Worm (Caenorhabditis elegans): ENCODE measurements around the gene C16D2.3.

C16D2.3 gene

ce11 chrII:9117789-9118242 is 20.1 kb upstream of the C16D2.3 start:
- TF ChIP-seq med-1 (GFP tag; optimal IDR thresholded peaks at IDR 0.05; ENCODE audit: insufficient read depth): no peak
- no peak for TF ChIP-seq ztf-23 (GFP tag; IDR thresholded peaks at IDR 0.05)
- no peak for TF ChIP-seq T22C8.4 (GFP tag; IDR thresholded peaks at IDR 0.05)
- TF ChIP-seq ztf-29 (GFP tag; IDR thresholded peaks at IDR 0.05): no peak

ce11 chrII:9120329-9120728 is 17.6 kb upstream of the C16D2.3 start:
- no peak for TF ChIP-seq T22C8.4 (GFP tag; IDR thresholded peaks at IDR 0.05)
- no peak for TF ChIP-seq ref-1 (GFP tag; conservative IDR thresholded peaks at IDR 0.05)
- TF ChIP-seq ztf-29 (GFP tag; IDR thresholded peaks at IDR 0.05): no peak
- TF ChIP-seq ztf-23 (GFP tag; IDR thresholded peaks at IDR 0.05): no peak
- TF ChIP-seq med-1 (GFP tag; optimal IDR thresholded peaks at IDR 0.05; ENCODE audit: insufficient read depth): no peak
- TF ChIP-seq klf-2 (GFP tag; conservative IDR thresholded peaks at IDR 0.05): no peak

ce11 chrII:9120813-9121554 is 16.9 kb upstream of the C16D2.3 start:
- TF ChIP-seq ztf-23 (GFP tag; IDR thresholded peaks at IDR 0.05): no peak
- TF ChIP-seq T22C8.4 (GFP tag; IDR thresholded peaks at IDR 0.05): no peak
- no peak for TF ChIP-seq flt-1 (GFP tag; IDR thresholded peaks at IDR 0.05)
- TF ChIP-seq ref-1 (GFP tag; conservative IDR thresholded peaks at IDR 0.05): no peak
- no peak for TF ChIP-seq tab-1 (GFP tag; IDR thresholded peaks at IDR 0.05)
- no peak for TF ChIP-seq klf-2 (GFP tag; conservative IDR thresholded peaks at IDR 0.05)
- TF ChIP-seq ztf-29 (GFP tag; IDR thresholded peaks at IDR 0.05): no peak
- TF ChIP-seq med-1 (GFP tag; optimal IDR thresholded peaks at IDR 0.05; ENCODE audit: insufficient read depth): no peak
- TF ChIP-seq cog-1 (tag; optimal IDR thresholded peaks at IDR 0.05): no peak

ce11 chrII:9124353-9124752 is 13.6 kb upstream of the C16D2.3 start:
- TF ChIP-seq flt-1 (GFP tag; IDR thresholded peaks at IDR 0.05) (no peak), cog-1 (tag; optimal IDR thresholded peaks at IDR 0.05) (no peak), ref-1 (GFP tag; conservative IDR thresholded peaks at IDR 0.05) (no peak), ztf-29 (GFP tag; IDR thresholded peaks at IDR 0.05) (no peak), med-1 (GFP tag; optimal IDR thresholded peaks at IDR 0.05; ENCODE audit: insufficient read depth) (no peak), tab-1 (GFP tag; IDR thresholded peaks at IDR 0.05) (no peak), ztf-23 (GFP tag; IDR thresholded peaks at IDR 0.05) (no peak)

- no peak for TF ChIP-seq T22C8.4 (GFP tag; IDR thresholded peaks at IDR 0.05)
- TF ChIP-seq med-1 (GFP tag; optimal IDR thresholded peaks at IDR 0.05; ENCODE audit: insufficient read depth): no peak
- no peak for TF ChIP-seq klf-2 (GFP tag; conservative IDR thresholded peaks at IDR 0.05)
- TF ChIP-seq tab-1 (GFP tag; IDR thresholded peaks at IDR 0.05): no peak
- TF ChIP-seq ztf-29 (GFP tag; IDR thresholded peaks at IDR 0.05): no peak
- TF ChIP-seq ztf-23 (GFP tag; IDR thresholded peaks at IDR 0.05): no peak
- TF ChIP-seq cog-1 (tag; optimal IDR thresholded peaks at IDR 0.05): no peak
- no peak for TF ChIP-seq ref-1 (GFP tag; conservative IDR thresholded peaks at IDR 0.05)
Measured at ce11 chrII:9125007-9125406, 12.9 kb upstream of the C16D2.3 start.

ce11 chrII:9126965-9127364 is 10.9 kb upstream of the C16D2.3 start:
- TF ChIP-seq klf-2 (GFP tag; conservative IDR thresholded peaks at IDR 0.05) (no peak), ref-1 (GFP tag; conservative IDR thresholded peaks at IDR 0.05) (no peak), T22C8.4 (GFP tag; IDR thresholded peaks at IDR 0.05) (no peak), med-1 (GFP tag; optimal IDR thresholded peaks at IDR 0.05; ENCODE audit: insufficient read depth) (no peak), flt-1 (GFP tag; IDR thresholded peaks at IDR 0.05) (no peak), ztf-23 (GFP tag; IDR thresholded peaks at IDR 0.05) (no peak), cog-1 (tag; optimal IDR thresholded peaks at IDR 0.05) (no peak), ztf-29 (GFP tag; IDR thresholded peaks at IDR 0.05) (no peak), tab-1 (GFP tag; IDR thresholded peaks at IDR 0.05) (no peak)

- TF ChIP-seq klf-2 (GFP tag; conservative IDR thresholded peaks at IDR 0.05): no peak
- no peak for TF ChIP-seq tab-1 (GFP tag; IDR thresholded peaks at IDR 0.05)
- no peak for TF ChIP-seq cog-1 (tag; optimal IDR thresholded peaks at IDR 0.05)
- TF ChIP-seq flt-1 (GFP tag; IDR thresholded peaks at IDR 0.05): no peak
- no peak for TF ChIP-seq ztf-29 (GFP tag; IDR thresholded peaks at IDR 0.05)
- no peak for TF ChIP-seq ref-1 (GFP tag; conservative IDR thresholded peaks at IDR 0.05)
- TF ChIP-seq med-1 (GFP tag; optimal IDR thresholded peaks at IDR 0.05; ENCODE audit: insufficient read depth): no peak
- TF ChIP-seq T22C8.4 (GFP tag; IDR thresholded peaks at IDR 0.05): no peak
- no peak for TF ChIP-seq ztf-23 (GFP tag; IDR thresholded peaks at IDR 0.05)
Measured at ce11 chrII:9127379-9127778, 10.5 kb upstream of the C16D2.3 start.

- TF ChIP-seq ztf-23 (GFP tag; IDR thresholded peaks at IDR 0.05) (no peak), cog-1 (tag; optimal IDR thresholded peaks at IDR 0.05) (no peak), tab-1 (GFP tag; IDR thresholded peaks at IDR 0.05) (no peak), klf-2 (GFP tag; conservative IDR thresholded peaks at IDR 0.05) (no peak), ref-1 (GFP tag; conservative IDR thresholded peaks at IDR 0.05) (no peak), flt-1 (GFP tag; IDR thresholded peaks at IDR 0.05) (no peak), ztf-29 (GFP tag; IDR thresholded peaks at IDR 0.05) (no peak), med-1 (GFP tag; optimal IDR thresholded peaks at IDR 0.05; ENCODE audit: insufficient read depth) (no peak), T22C8.4 (GFP tag; IDR thresholded peaks at IDR 0.05) (no peak)
Measured at ce11 chrII:9128132-9128531, 9.8 kb upstream of the C16D2.3 start.

ce11 chrII:9130339-9130738 is 7.6 kb upstream of the C16D2.3 start:
- TF ChIP-seq ztf-23 (GFP tag; IDR thresholded peaks at IDR 0.05): no peak
- no peak for TF ChIP-seq flt-1 (GFP tag; IDR thresholded peaks at IDR 0.05)
- no peak for TF ChIP-seq tab-1 (GFP tag; IDR thresholded peaks at IDR 0.05)
- no peak for TF ChIP-seq ref-1 (GFP tag; conservative IDR thresholded peaks at IDR 0.05)

ce11 chrII:9131363-9131762 is 6.5 kb upstream of the C16D2.3 start, which contains the start of gene C16D2.1:
Gene C16D2.1 (plus strand): TSS chrII:9131663.
- TF ChIP-seq klf-2 (GFP tag; conservative IDR thresholded peaks at IDR 0.05): no peak
- TF ChIP-seq ztf-23 (GFP tag; IDR thresholded peaks at IDR 0.05): no peak
- TF ChIP-seq tab-1 (GFP tag; IDR thresholded peaks at IDR 0.05): no peak
- no peak for TF ChIP-seq med-1 (GFP tag; optimal IDR thresholded peaks at IDR 0.05; ENCODE audit: insufficient read depth)
- TF ChIP-seq ref-1 (GFP tag; conservative IDR thresholded peaks at IDR 0.05): no peak
- TF ChIP-seq T22C8.4 (GFP tag; IDR thresholded peaks at IDR 0.05): no peak
- no peak for TF ChIP-seq ztf-29 (GFP tag; IDR thresholded peaks at IDR 0.05)
- TF ChIP-seq flt-1 (GFP tag; IDR thresholded peaks at IDR 0.05): no peak
- TF ChIP-seq cog-1 (tag; optimal IDR thresholded peaks at IDR 0.05): no peak
